Worm (Caenorhabditis elegans) whole organism, early embryonic: Measurements from ENCODE around the gene F38H4.5.

Source experiments
- F13C5.2 ChIP-seq: sonication (generic microtip); optimal IDR thresholded peaks from 2 replicates; lab custom pipeline; 2017; ENCODE audit warnings: mild to moderate bottlenecking, missing genetic modification characterization, inconsistent platforms, missing compliant biosample characterization
- aly-1 ChIP-seq: sonication (generic microtip); optimal IDR thresholded peaks from 2 replicates; lab custom pipeline; 2016; ENCODE audit warnings: missing genetic modification characterization, missing compliant biosample characterization
- ama-1 ChIP-seq: fragments of 150-350 bp; optimal IDR thresholded peaks from 2 replicates; lab custom pipeline; 2014
- ceh-36 ChIP-seq: sonication (generic microtip); optimal IDR thresholded peaks from 2 replicates; lab custom pipeline; 2016; ENCODE audit warnings: missing genetic modification characterization, inconsistent platforms, missing compliant biosample characterization
- ets-7 ChIP-seq: sonication (generic microtip); optimal IDR thresholded peaks from 2 replicates; lab custom pipeline; 2016; ENCODE audit warnings: missing genotype, missing genetic modification characterization, missing compliant biosample characterization
- flt-1 ChIP-seq: fragments of 200-800 bp; sonication (Bioruptor generic); IDR thresholded peaks from 2 replicates; pipeline ENCODE4 v1.3.6; 2022; ENCODE audit warnings: missing genetic modification characterization, missing compliant biosample characterization
- hmbx-1 ChIP-seq: sonication (generic microtip); optimal IDR thresholded peaks from 2 replicates; lab custom pipeline; 2016; ENCODE audit warnings: mild to moderate bottlenecking, missing genetic modification characterization, missing compliant biosample characterization
- hmg-4 ChIP-seq: fragments of 200-800 bp; sonication (Bioruptor generic); optimal IDR thresholded peaks from 2 replicates; lab custom pipeline; 2018; ENCODE audit warnings: mild to moderate bottlenecking, missing genetic modification characterization, missing compliant biosample characterization
- pes-1 ChIP-seq: fragments of 200-800 bp; sonication (Bioruptor generic); IDR thresholded peaks from 2 replicates; pipeline ENCODE4 v1.3.6; 2022; ENCODE audit warnings: missing genetic modification reagents, missing genetic modification characterization, missing compliant biosample characterization
- scrt-1 ChIP-seq: fragments of 200-800 bp; sonication (Bioruptor generic); IDR thresholded peaks from 2 replicates; pipeline ENCODE4 v1.3.6; 2022; ENCODE audit warnings: missing genetic modification characterization, missing compliant biosample characterization
- tbx-11 ChIP-seq: fragments of 200-800 bp; sonication (Bioruptor generic); IDR thresholded peaks from 2 replicates; pipeline ENCODE4 v1.3.6; 2022; ENCODE audit warnings: missing genetic modification characterization, missing compliant biosample characterization

The F38H4.5 gene

DNA sequence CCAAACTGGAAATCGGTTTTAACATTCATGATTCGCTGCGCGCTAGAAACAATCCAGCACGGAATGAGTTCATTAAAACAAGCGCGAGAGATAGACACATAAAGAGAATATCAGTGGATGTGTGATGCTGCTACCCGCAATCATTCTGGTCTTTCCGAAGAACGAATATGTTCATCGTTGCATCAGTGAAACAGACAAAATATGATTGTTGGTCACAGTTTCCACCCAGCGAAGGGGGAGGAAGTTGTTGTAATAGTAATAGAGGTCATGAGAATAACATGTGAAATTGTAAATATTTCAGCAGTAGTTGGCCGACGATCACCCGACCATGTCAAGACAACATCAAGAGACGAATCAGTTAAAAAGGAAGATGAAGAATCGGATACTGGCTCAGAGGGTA lies 49.2 kb downstream of the F38H4.5 start:
- no peak for TF ChIP-seq aly-1 (tag; lab: Kevin White, UChicago)
- TF ChIP-seq scrt-1 (GFP tag; lab: Robert Waterston, UW) = no peak
- TF ChIP-seq tbx-11 = no peak
- TF ChIP-seq F13C5.2 (tag; lab: Kevin White, UChicago) = no peak
- no peak for TF ChIP-seq flt-1
- no peak for TF ChIP-seq ama-1
- no peak for TF ChIP-seq ets-7
- no peak for TF ChIP-seq hmbx-1 (tag; lab: Kevin White, UChicago)
- TF ChIP-seq pes-1 (GFP tag; lab: Robert Waterston, UW) = no peak
- no peak for TF ChIP-seq hmg-4 (GFP tag; lab: Kevin White, UChicago)
- TF ChIP-seq ceh-36 = no peak
